Worm (Caenorhabditis elegans): ENCODE data around the gene F29A7.6.

Gene F29A7.6

ce11 chrII:2785787-2786186 lies 33.4 kb upstream of the F29A7.6 start:
- no peak for TF ChIP-seq nhr-47 (tag; optimal IDR thresholded peaks at IDR 0.05)
- no peak for TF ChIP-seq efl-1 (optimal IDR thresholded peaks at IDR 0.05)
- peak in 1 of 2 experiments; percentile 49 for TF ChIP-seq efl-1 (GFP tag; optimal IDR thresholded peaks at IDR 0.05 in 1 of 2)
- no peak for TF ChIP-seq lin-39 (tag; optimal IDR thresholded peaks at IDR 0.05)

ce11 chrII:2783380-2783779 lies 31.0 kb upstream of the F29A7.6 start:
- no peak for TF ChIP-seq snpc-4 (tag; optimal IDR thresholded peaks at IDR 0.05)
- no peak for TF ChIP-seq ceh-82 (tag; optimal IDR thresholded peaks at IDR 0.05)
- no peak for TF ChIP-seq nhr-71 (tag; optimal IDR thresholded peaks at IDR 0.05)
- TF ChIP-seq ces-1 (GFP tag; optimal IDR thresholded peaks at IDR 0.05), result no peak
- no peak for TF ChIP-seq nhr-84 (tag; optimal IDR thresholded peaks at IDR 0.05)
- no peak for TF ChIP-seq pqm-1 (tag; optimal IDR thresholded peaks at IDR 0.05)
- no peak for TF ChIP-seq nhr-85 (tag)
- no peak for TF ChIP-seq nhr-28 (tag; optimal IDR thresholded peaks at IDR 0.05)
- no peak for TF ChIP-seq grh-1 (GFP tag; IDR thresholded peaks at IDR 0.05)
- TF ChIP-seq blmp-1 (tag; optimal IDR thresholded peaks at IDR 0.05), result no peak
- no peak for TF ChIP-seq nhr-47 (tag; optimal IDR thresholded peaks at IDR 0.05)
- no peak for TF ChIP-seq aly-2 (tag; optimal IDR thresholded peaks at IDR 0.05)

- TF ChIP-seq F16B12.6 (tag; optimal IDR thresholded peaks at IDR 0.05) (no peak), unc-30 (tag; optimal IDR thresholded peaks at IDR 0.05) (no peak), C04F5.9 (tag; optimal IDR thresholded peaks at IDR 0.05) (no peak)
Measured at ce11 chrII:2781355-2781754, 28.9 kb upstream of the F29A7.6 start, which contains the start of gene F08D12.2. Gene F08D12.2, plus strand, starts transcription at chrII:2781655.

- no peak for TF ChIP-seq nhr-28 (tag; optimal IDR thresholded peaks at IDR 0.05)
- TF ChIP-seq mep-1 (tag; optimal IDR thresholded peaks at IDR 0.05), result no peak
- TF ChIP-seq Y116A8C.19 (tag; optimal IDR thresholded peaks at IDR 0.05; ENCODE audit: borderline replicate concordance), result no peak
Measured at ce11 chrII:2780804-2781203, 28.4 kb upstream of the F29A7.6 start.

- no peak for TF ChIP-seq alr-1 (tag; optimal IDR thresholded peaks at IDR 0.05; ENCODE audit: borderline replicate concordance)
- TF ChIP-seq nhr-47 (tag; optimal IDR thresholded peaks at IDR 0.05), result no peak
- TF ChIP-seq mep-1 (tag; optimal IDR thresholded peaks at IDR 0.05), result no peak
- no peak for TF ChIP-seq Y116A8C.19 (tag; optimal IDR thresholded peaks at IDR 0.05; ENCODE audit: borderline replicate concordance)
- TF ChIP-seq nhr-76 (tag; optimal IDR thresholded peaks at IDR 0.05), result no peak
- no peak for TF ChIP-seq unc-62 (GFP tag; optimal IDR thresholded peaks at IDR 0.05)
Measured at ce11 chrII:2779253-2779652, 26.8 kb upstream of the F29A7.6 start, which contains the start of gene F08D12.3. Gene F08D12.3, plus strand, starts transcription at chrII:2779553.

ce11 chrII:2777846-2778245 lies 25.4 kb upstream of the F29A7.6 start, which contains the start of gene F08D12.4:
Gene F08D12.4, plus strand, starts transcription at chrII:2778146.
- TF ChIP-seq ets-5 (GFP tag; IDR thresholded peaks at IDR 0.05) (no peak), dpl-1 (GFP tag; optimal IDR thresholded peaks at IDR 0.05) (no peak), lin-13 (GFP tag; optimal IDR thresholded peaks at IDR 0.05) (no peak), ceh-82 (tag; optimal IDR thresholded peaks at IDR 0.05) (no peak), ceh-90 (tag; optimal IDR thresholded peaks at IDR 0.05) (no peak), mab-9 (GFP tag; IDR thresholded peaks at IDR 0.05) (no peak), C34B4.2 (tag; optimal IDR thresholded peaks at IDR 0.05) (no peak), isw-1 (GFP tag; IDR thresholded peaks at IDR 0.05) (no peak)

- TF ChIP-seq nhr-77 (tag; optimal IDR thresholded peaks at IDR 0.05), result no peak
Measured at ce11 chrII:2774904-2775303, 22.5 kb upstream of the F29A7.6 start, which contains the start of gene fbxb-111. Gene fbxb-111, minus strand, starts transcription at chrII:2775004.
